Fruit fly (Drosophila melanogaster) whole organism, embryonic: Measurements from ENCODE around the gene CG31792.
A peak's percentile ranks its signal among the peaks of the same experiment; 100 is the strongest.

Experiments
- Adf1 ChIP-seq: fragments of 200-800 bp; sonication (Bioruptor generic); IDR thresholded peaks from 2 replicates; pipeline ENCODE4 v1.3.6; 2022; ENCODE audit warnings: missing biosample characterization, missing genetic modification characterization
- CG11504 ChIP-seq: fragments of 200-800 bp; sonication (Bioruptor generic); optimal IDR thresholded peaks from 3 replicates; lab custom pipeline; 2019; ENCODE audit warnings: missing biosample characterization, mild to moderate bottlenecking, missing genetic modification characterization, moderate library complexity
- CG11696 ChIP-seq: fragments of 200-800 bp; sonication (Bioruptor generic); IDR thresholded peaks from 2 replicates; pipeline ENCODE4 v1.3.6; 2022; ENCODE audit warnings: missing biosample characterization, missing genetic modification characterization
- CG13775 ChIP-seq: fragments of 200-800 bp; sonication (Bioruptor generic); optimal IDR thresholded peaks from 3 replicates; lab custom pipeline; 2017; ENCODE audit warnings: missing biosample characterization, mild to moderate bottlenecking, missing genetic modification characterization
- CG14860 ChIP-seq: fragments of 200-800 bp; sonication (Bioruptor generic); IDR thresholded peaks from 3 replicates; pipeline ENCODE4 v1.3.6; 2022; ENCODE audit warnings: missing biosample characterization, missing genetic modification characterization; ENCODE audit not compliant: partially characterized antibody
- CG16813 ChIP-seq: fragments of 200-800 bp; sonication (Bioruptor generic); IDR thresholded peaks from 3 replicates; pipeline ENCODE4 v1.3.6; 2022; ENCODE audit warnings: missing biosample characterization, missing genetic modification characterization; ENCODE audit not compliant: partially characterized antibody
- CG17385 ChIP-seq: fragments of 200-800 bp; sonication (Bioruptor generic); optimal IDR thresholded peaks from 3 replicates; lab custom pipeline; 2018; ENCODE audit warnings: missing biosample characterization, mild to moderate bottlenecking, missing genetic modification characterization
- CG18262 ChIP-seq: fragments of 200-800 bp; optimal IDR thresholded peaks from 3 replicates; lab custom pipeline; 2019; ENCODE audit warnings: missing biosample characterization, mild to moderate bottlenecking, missing genetic modification characterization, moderate library complexity
- CG2120 ChIP-seq: fragments of 200-800 bp; sonication (Bioruptor generic); optimal IDR thresholded peaks from 3 replicates; lab custom pipeline; 2016; ENCODE audit warnings: missing biosample characterization, missing genetic modification characterization
- CG2678 ChIP-seq: fragments of 200-800 bp; sonication (Bioruptor generic); optimal IDR thresholded peaks from 3 replicates; lab custom pipeline; 2019; ENCODE audit warnings: missing biosample characterization, mild to moderate bottlenecking, missing genetic modification characterization, moderate library complexity
- CG6654 ChIP-seq: fragments of 200-800 bp; sonication (Bioruptor generic); optimal IDR thresholded peaks from 2 replicates; lab custom pipeline; 2017; ENCODE audit warnings: missing biosample characterization, mild to moderate bottlenecking, missing genetic modification characterization
- CG7556 ChIP-seq: fragments of 200-800 bp; sonication (Bioruptor generic); optimal IDR thresholded peaks from 2 replicates; lab custom pipeline; 2017; ENCODE audit warnings: missing biosample characterization, mild to moderate bottlenecking, missing genetic modification characterization
- CG7987 ChIP-seq: fragments of 200-800 bp; sonication (Bioruptor generic); optimal IDR thresholded peaks from 2 replicates; lab custom pipeline; 2018; ENCODE audit warnings: missing biosample characterization, mild to moderate bottlenecking, missing genetic modification characterization, moderate library complexity
- CG8281 ChIP-seq: fragments of 200-800 bp; sonication (Bioruptor generic); optimal IDR thresholded peaks from 2 replicates; lab custom pipeline; 2018; ENCODE audit warnings: missing biosample characterization, mild to moderate bottlenecking, missing genetic modification characterization, moderate library complexity
- CG8765 ChIP-seq: fragments of 200-800 bp; sonication (Bioruptor generic); IDR thresholded peaks from 2 replicates; pipeline ENCODE4 v1.3.6; 2022; ENCODE audit warnings: missing biosample characterization, missing genetic modification characterization
- CG9215 ChIP-seq: fragments of 200-800 bp; sonication (Bioruptor generic); IDR thresholded peaks from 2 replicates; pipeline ENCODE4 v1.3.6; 2022; ENCODE audit warnings: missing biosample characterization, missing genetic modification characterization
- CHES-1-like ChIP-seq: fragments of 200-800 bp; sonication (Bioruptor generic); optimal IDR thresholded peaks from 2 replicates; lab custom pipeline; 2016; ENCODE audit warnings: missing biosample characterization, missing genetic modification characterization
- CkIIα-i1 ChIP-seq: fragments of 200-800 bp; sonication (Bioruptor generic); IDR thresholded peaks from 2 replicates; pipeline ENCODE4 v1.3.6; 2022; ENCODE audit warnings: missing biosample characterization, missing genetic modification characterization
- ERR ChIP-seq: fragments of 200-800 bp; sonication (Bioruptor generic); optimal IDR thresholded peaks from 2 replicates; lab custom pipeline; 2016; ENCODE audit warnings: missing biosample characterization, missing genetic modification characterization
- Fer2 ChIP-seq: fragments of 200-800 bp; sonication (Bioruptor generic); optimal IDR thresholded peaks from 2 replicates; lab custom pipeline; 2018; ENCODE audit warnings: missing biosample characterization, mild to moderate bottlenecking, missing genetic modification characterization, moderate library complexity
- GATAe ChIP-seq: fragments of 200-800 bp; sonication (Bioruptor generic); conservative IDR thresholded peaks from 2 replicates; pipeline ENCODE4 v1.3.6; 2022; ENCODE audit warnings: missing biosample characterization, missing genetic modification characterization
- HHEX ChIP-seq: fragments of 200-800 bp; sonication (Bioruptor generic); optimal IDR thresholded peaks from 3 replicates; lab custom pipeline; 2017; ENCODE audit warnings: missing biosample characterization, mild to moderate bottlenecking, missing genetic modification characterization, missing genetic modification reagents
- HLH3B ChIP-seq: fragments of 200-800 bp; sonication (Bioruptor generic); IDR thresholded peaks from 2 replicates; pipeline ENCODE4 v1.3.6; 2022; ENCODE audit warnings: missing biosample characterization, missing genetic modification characterization
- Lim3 ChIP-seq: fragments of 200-800 bp; sonication (Bioruptor generic); IDR thresholded peaks from 2 replicates; pipeline ENCODE4 v1.3.6; 2022; ENCODE audit warnings: missing biosample characterization, missing genetic modification characterization
- Med ChIP-seq: fragments of 200-800 bp; sonication (Bioruptor generic); peaks from one replicate; lab custom pipeline; 2016; ENCODE audit warnings: missing biosample characterization, missing genetic modification characterization, mild to moderate bottlenecking, inconsistent platforms, moderate library complexity
- Ptx1 ChIP-seq: fragments of 200-800 bp; sonication (Bioruptor generic); IDR thresholded peaks from 2 replicates; pipeline ENCODE4 v1.3.6; 2022; ENCODE audit warnings: missing biosample characterization, missing genetic modification characterization
- bab2 ChIP-seq: fragments of 200-800 bp; sonication (Bioruptor generic); optimal IDR thresholded peaks from 2 replicates; lab custom pipeline; 2016; ENCODE audit warnings: missing biosample characterization, missing genetic modification characterization
- bbx ChIP-seq: fragments of 200-800 bp; sonication (Bioruptor generic); IDR thresholded peaks from 2 replicates; pipeline ENCODE4 v1.3.6; 2022; ENCODE audit warnings: missing biosample characterization, missing genetic modification characterization; ENCODE audit not compliant: partially characterized antibody
- bcd ChIP-seq: fragments of 200-800 bp; sonication (Bioruptor generic); optimal IDR thresholded peaks from 2 replicates; lab custom pipeline; 2017; ENCODE audit warnings: missing biosample characterization, mild to moderate bottlenecking, missing genetic modification characterization
- bsh ChIP-seq, 2 experiments: fragments of 200-800 bp; sonication (Bioruptor generic); optimal IDR thresholded peaks; 2 replicates each; lab custom pipeline; 2017 to 2018; ENCODE audit warnings: mild to moderate bottlenecking in 2 of 2, missing biosample characterization in 2 of 2, missing genetic modification characterization in 2 of 2, moderate library complexity in 1 of 2
- cad ChIP-seq: fragments of >200 bp; optimal IDR thresholded peaks from 2 replicates; lab custom pipeline; 2017; ENCODE audit warnings: missing biosample characterization, missing genetic modification characterization
- cato ChIP-seq: fragments of 200-800 bp; sonication (Bioruptor generic); optimal IDR thresholded peaks from 2 replicates; lab custom pipeline; 2016; ENCODE audit warnings: missing biosample characterization, missing genetic modification characterization, borderline replicate concordance
- chn ChIP-seq: fragments of 200-800 bp; sonication (Bioruptor generic); optimal IDR thresholded peaks from 2 replicates; lab custom pipeline; 2016; ENCODE audit warnings: missing biosample characterization, missing genetic modification characterization
- crol ChIP-seq: fragments of 200-800 bp; sonication (Bioruptor generic); IDR thresholded peaks from 2 replicates; pipeline ENCODE4 v1.3.6; 2022; ENCODE audit warnings: missing biosample characterization, missing genetic modification characterization
- dm ChIP-seq: fragments of 200-800 bp; sonication (Bioruptor generic); optimal IDR thresholded peaks from 3 replicates; lab custom pipeline; 2016; ENCODE audit warnings: missing biosample characterization, missing genetic modification characterization
- emc ChIP-seq: fragments of 200-800 bp; sonication (Bioruptor generic); optimal IDR thresholded peaks from 2 replicates; lab custom pipeline; 2016; ENCODE audit warnings: missing biosample characterization, missing genetic modification characterization
- ems ChIP-seq: fragments of 200-800 bp; sonication (Bioruptor generic); optimal IDR thresholded peaks from 3 replicates; lab custom pipeline; 2016; ENCODE audit warnings: missing biosample characterization, missing genetic modification characterization
- eve ChIP-seq, 2 experiments: fragments of >200 bp; optimal IDR thresholded peaks; 2 replicates each; lab custom pipeline; 2017; ENCODE audit warnings: missing biosample characterization in 2 of 2, missing genetic modification characterization in 2 of 2
- gem ChIP-seq: fragments of 200-800 bp; sonication (Bioruptor generic); optimal IDR thresholded peaks from 2 replicates; lab custom pipeline; 2019; ENCODE audit warnings: missing biosample characterization, mild to moderate bottlenecking, missing genetic modification characterization, moderate library complexity
- grau ChIP-seq: fragments of 200-800 bp; optimal IDR thresholded peaks from 3 replicates; lab custom pipeline; 2019; ENCODE audit warnings: missing biosample characterization, mild to moderate bottlenecking, missing genetic modification characterization, moderate library complexity
- nmo ChIP-seq: fragments of 200-800 bp; sonication (Bioruptor generic); optimal IDR thresholded peaks from 2 replicates; lab custom pipeline; 2018; ENCODE audit warnings: missing biosample characterization, mild to moderate bottlenecking, missing genetic modification characterization, moderate library complexity
- otp ChIP-seq: fragments of 200-800 bp; sonication (Bioruptor generic); IDR thresholded peaks from 3 replicates; pipeline ENCODE4, ENCODE4 v1.3.6; 2022; ENCODE audit warnings: missing biosample characterization, missing genetic modification characterization
- phol ChIP-seq: fragments of 200-800 bp; sonication (Bioruptor generic); optimal IDR thresholded peaks from 3 replicates; lab custom pipeline; 2018; ENCODE audit warnings: missing biosample characterization, mild to moderate bottlenecking, missing genetic modification characterization, moderate library complexity
- row ChIP-seq: fragments of 200-800 bp; sonication (Bioruptor generic); IDR thresholded peaks from 3 replicates; pipeline ENCODE4 v1.3.6; 2022; ENCODE audit warnings: missing biosample characterization, missing genetic modification characterization
- unpg ChIP-seq: fragments of 200-800 bp; sonication (Bioruptor generic); optimal IDR thresholded peaks from 3 replicates; lab custom pipeline; 2018; ENCODE audit warnings: missing biosample characterization, mild to moderate bottlenecking, missing genetic modification characterization, moderate library complexity
- yki ChIP-seq: fragments of >200 bp; optimal IDR thresholded peaks from 3 replicates; lab custom pipeline; 2018

The CG31792 gene

dm6 chr2L:18981947-18982579, 15.2 kb upstream of the CG31792 start (continued):
- TF ChIP-seq ERR: no peak
- TF ChIP-seq Ptx1 (GFP tag; lab: Robert Waterston, UW): 0 out of 2 replicates have a peak, but pooled peaks have one; percentile 8
- TF ChIP-seq bsh (GFP tag; optimal IDR thresholded peaks at IDR 0.05; lab: Kevin White, UChicago): peak; percentile 65 to 75
- peak; percentile 7 for TF ChIP-seq bcd
- TF ChIP-seq cato: no peak
- peak; percentile 31 for TF ChIP-seq unpg
- no peak for TF ChIP-seq CG9215 (GFP tag; lab: Robert Waterston, UW)
- no peak for TF ChIP-seq bbx (GFP tag; lab: Robert Waterston, UW)
- TF ChIP-seq HHEX (GFP tag; lab: Kevin White, UChicago): no peak
- no peak for TF ChIP-seq cad (GFP tag; lab: Kevin White, UChicago)
- peak; percentile 91 for TF ChIP-seq CG11696 (GFP tag; lab: Robert Waterston, UW)
- no peak for TF ChIP-seq CG6654 (GFP tag; lab: Kevin White, UChicago)
- no peak for TF ChIP-seq CG7987 (GFP tag; lab: Kevin White, UChicago)
- TF ChIP-seq HLH3B (GFP tag; lab: Robert Waterston, UW): no peak; the same call in 1 of the 2 replicates

dm6 chr2L:18982826-18983758, 14.2 kb upstream of the CG31792 start:
- no peak for TF ChIP-seq CkIIα-i1 (GFP tag; lab: Robert Waterston, UW)
- TF ChIP-seq CG2678 (tag; lab: Kevin White, UChicago): peak; percentile 44
- peak; percentile 0 for TF ChIP-seq CG2120 (GFP tag; lab: Kevin White, UChicago)
- TF ChIP-seq Lim3: no peak
- peak; percentile 16 for TF ChIP-seq nmo (GFP tag; lab: Kevin White, UChicago)
- TF ChIP-seq phol (tag; lab: Kevin White, UChicago): peak; percentile 17
- no peak for TF ChIP-seq crol (GFP tag; lab: Robert Waterston, UW)
- peak; percentile 49 for TF ChIP-seq row
- TF ChIP-seq grau (tag; lab: Kevin White, UChicago): peak; percentile 84
- no peak for TF ChIP-seq otp (GFP tag; lab: Robert Waterston, UW)
- no peak for TF ChIP-seq CG8765 (GFP tag; lab: Robert Waterston, UW)
- TF ChIP-seq CG14860 (GFP tag; lab: Robert Waterston, UW): no peak
- TF ChIP-seq ERR: no peak
- peak; percentile 55 for TF ChIP-seq Med (GFP tag; lab: Kevin White, UChicago)
- no peak for TF ChIP-seq GATAe
- TF ChIP-seq CG7556: peak; percentile 33
- TF ChIP-seq eve (GFP tag; optimal IDR thresholded peaks at IDR 0.05; lab: Kevin White, UChicago): peak in 1 of 2 experiments; percentile 43
- TF ChIP-seq CG18262 (tag; lab: Kevin White, UChicago): peak; percentile 25
- no peak for TF ChIP-seq cad (GFP tag; lab: Kevin White, UChicago)
- no peak for TF ChIP-seq dm
- TF ChIP-seq emc (GFP tag; lab: Kevin White, UChicago): no peak
- no peak for TF ChIP-seq Fer2
- 0 out of 2 replicates have a peak, but pooled peaks have one; percentile 12 for TF ChIP-seq CG9215 (GFP tag; lab: Robert Waterston, UW)
- TF ChIP-seq Adf1 (GFP tag; lab: Robert Waterston, UW): no peak
- TF ChIP-seq gem: peak; percentile 41
- TF ChIP-seq ems (GFP tag; lab: Kevin White, UChicago): no peak
- peak; percentile 3 for TF ChIP-seq CG17385
- no peak for TF ChIP-seq bab2 (GFP tag; lab: Kevin White, UChicago)
- TF ChIP-seq CG16813 (GFP tag; lab: Robert Waterston, UW): no peak
- no peak for TF ChIP-seq yki (lab: Kevin White, UChicago)
- TF ChIP-seq chn (GFP tag; lab: Kevin White, UChicago): no peak
- peak; percentile 51 for TF ChIP-seq CG11504 (tag; lab: Kevin White, UChicago)
- TF ChIP-seq CHES-1-like (GFP tag; lab: Kevin White, UChicago): no peak
- TF ChIP-seq CG8281 (tag; lab: Kevin White, UChicago): no peak
- TF ChIP-seq bsh (GFP tag; optimal IDR thresholded peaks at IDR 0.05; lab: Kevin White, UChicago): peak in 1 of 2 experiments; percentile 15
- TF ChIP-seq CG13775 (GFP tag; lab: Kevin White, UChicago): no peak
